Fruit fly (Drosophila melanogaster) whole organism: ENCODE measurements around the gene CG16890.

Experiments
- CG8478 ChIP-seq: fragments of >200 bp; optimal IDR thresholded peaks from 2 replicates; lab custom pipeline; 2018; ENCODE audit warnings: inconsistent platforms
- Dll ChIP-seq: fragments of >200 bp; optimal IDR thresholded peaks from 2 replicates; lab custom pipeline; 2017
- pan ChIP-seq: fragments of >200 bp; optimal IDR thresholded peaks from 2 replicates; lab custom pipeline; 2017
- psq ChIP-seq: fragments of >200 bp; optimal IDR thresholded peaks from 2 replicates; lab custom pipeline; 2017
- usp ChIP-seq: fragments of >200 bp; optimal IDR thresholded peaks from 2 replicates; lab custom pipeline; 2017; ENCODE audit warnings: missing biosample characterization, missing genetic modification characterization, mixed read lengths

dm6 chr2L:13811323-13811722, 27.2 kb upstream of the CG16890 start, which contains the start of the genes Adat1 and CG16865:
- no peak for TF ChIP-seq CG8478
- no peak for TF ChIP-seq pan (lab: Kevin White, UChicago)
- no peak for TF ChIP-seq usp (GFP tag; lab: Kevin White, UChicago)
- no peak for TF ChIP-seq psq (lab: Kevin White, UChicago)
- TF ChIP-seq Dll = no peak
